Fruit fly (Drosophila melanogaster): Measurements from ENCODE around the gene CIA30.
A peak's percentile ranks its signal among the peaks of the same experiment; 100 is the strongest.

DNA sequence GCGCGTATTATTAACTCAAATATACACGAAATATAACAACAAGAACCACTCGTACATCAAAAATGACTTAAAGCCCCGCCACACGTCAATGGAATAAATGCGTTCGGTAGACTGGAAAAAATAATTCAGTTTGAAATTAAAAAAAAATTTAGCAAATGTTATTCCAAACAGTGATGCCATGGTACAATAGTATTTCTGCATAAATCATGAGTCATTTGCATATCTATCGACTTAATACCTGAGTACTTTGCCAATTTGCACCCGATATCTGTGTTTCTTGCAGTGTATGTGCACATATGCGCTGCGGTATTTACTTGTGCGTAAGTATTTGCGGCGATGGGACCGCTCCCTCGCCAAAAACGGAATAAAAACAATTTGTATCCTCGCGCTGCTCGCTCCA, 26.4 kb downstream of the CIA30 start:
- TF ChIP-seq Sox14 (GFP tag; optimal IDR thresholded peaks at IDR 0.05) = peak; percentile 97
- TF ChIP-seq CG7368 (GFP tag; optimal IDR thresholded peaks at IDR 0.05) = peak; percentile 93
- peak; percentile 96 for TF ChIP-seq CG6854 (GFP tag; optimal IDR thresholded peaks at IDR 0.05)
- TF ChIP-seq fkh (GFP tag; optimal IDR thresholded peaks at IDR 0.05) = no peak
- peak; percentile 39 to 73 for TF ChIP-seq ss (GFP tag; optimal IDR thresholded peaks at IDR 0.05)
- TF ChIP-seq Sox15 (GFP tag; optimal IDR thresholded peaks at IDR 0.05) = peak; percentile 96
- TF ChIP-seq Hr39 (GFP tag; optimal IDR thresholded peaks at IDR 0.05) = peak; percentile 99
- peak; percentile 99 for TF ChIP-seq Sox102F (GFP tag; optimal IDR thresholded peaks at IDR 0.05)
- TF ChIP-seq CG11902 (GFP tag; optimal IDR thresholded peaks at IDR 0.05) = peak; percentile 97
- peak; percentile 83 for TF ChIP-seq CG10669 (GFP tag; optimal IDR thresholded peaks at IDR 0.05)

Measured in whole organism, prepupa.